Fruit fly (Drosophila melanogaster): Measurements from ENCODE around the gene CG42857.

CG42857 gene

dm6 chr3R:9857785-9858184 is 36.8 kb upstream of the CG42857 start (continued):
- TF ChIP-seq GATAe (GFP tag; conservative IDR thresholded peaks at IDR 0.05), result no peak
- TF ChIP-seq CG18262 (tag; optimal IDR thresholded peaks at IDR 0.05), result peak; percentile 31
- TF ChIP-seq Dad (GFP tag; optimal IDR thresholded peaks at IDR 0.05), result no peak
- TF ChIP-seq CG13123 (GFP tag; optimal IDR thresholded peaks at IDR 0.05), result no peak
- TF ChIP-seq NC2α (GFP tag; optimal IDR thresholded peaks at IDR 0.05), result no peak
- no peak for TF ChIP-seq MTF-1 (GFP tag; optimal IDR thresholded peaks at IDR 0.05; ENCODE audit: borderline replicate concordance)
- TF ChIP-seq B-H2 (GFP tag; optimal IDR thresholded peaks at IDR 0.05), result no peak
- TF ChIP-seq CG15011 (GFP tag; optimal IDR thresholded peaks at IDR 0.05), result no peak
- no peak for TF ChIP-seq stwl (tag; optimal IDR thresholded peaks at IDR 0.05)
- TF ChIP-seq CG10274 (GFP tag; optimal IDR thresholded peaks at IDR 0.05), result no peak
- TF ChIP-seq sr (GFP tag; IDR thresholded peaks at IDR 0.05), result no peak
- TF ChIP-seq CG6813 (GFP tag; optimal IDR thresholded peaks at IDR 0.05), result peak; percentile 6
- TF ChIP-seq Ets65A (GFP tag), result no peak
- TF ChIP-seq CG6254 (GFP tag; optimal IDR thresholded peaks at IDR 0.05), result no peak
- no peak for TF ChIP-seq CG3838 (GFP tag; optimal IDR thresholded peaks at IDR 0.05)
- TF ChIP-seq eve (GFP tag; optimal IDR thresholded peaks at IDR 0.05), result no peak
- no peak for TF ChIP-seq CG4424 (GFP tag; optimal IDR thresholded peaks at IDR 0.05)
- TF ChIP-seq scrt (GFP tag; optimal IDR thresholded peaks at IDR 0.05), result peak; percentile 24
- peak; percentile 17 for TF ChIP-seq Oli (tag; optimal IDR thresholded peaks at IDR 0.05)
- TF ChIP-seq CG11085 (GFP tag; IDR thresholded peaks at IDR 0.05), result no peak
- no peak for TF ChIP-seq CG3163 (GFP tag; optimal IDR thresholded peaks at IDR 0.05)
- TF ChIP-seq Neu2 (GFP tag; optimal IDR thresholded peaks at IDR 0.05; ENCODE audit: borderline replicate concordance), result no peak
- no peak for TF ChIP-seq gsb-n (tag; optimal IDR thresholded peaks at IDR 0.05)
- no peak for TF ChIP-seq nerfin-1 (tag; optimal IDR thresholded peaks at IDR 0.05)
- no peak for TF ChIP-seq CG30431 (GFP tag; optimal IDR thresholded peaks at IDR 0.05)
- TF ChIP-seq az2 (GFP tag; optimal IDR thresholded peaks at IDR 0.05), result no peak
- peak; percentile 0 for TF ChIP-seq CG9817 (tag; optimal IDR thresholded peaks at IDR 0.05)
- TF ChIP-seq da (GFP tag; optimal IDR thresholded peaks at IDR 0.05), result no peak
- TF ChIP-seq CG2199 (GFP tag; IDR thresholded peaks at IDR 0.05), result no peak
- TF ChIP-seq CG18476 (GFP tag; optimal IDR thresholded peaks at IDR 0.05), result no peak
- peak; percentile 27 for TF ChIP-seq CG3281 (GFP tag; optimal IDR thresholded peaks at IDR 0.05)
- no peak for TF ChIP-seq Xbp1 (GFP tag; optimal IDR thresholded peaks at IDR 0.05)
- TF ChIP-seq CG7786 (GFP tag; optimal IDR thresholded peaks at IDR 0.05), result no peak
- TF ChIP-seq CG10267 (tag; optimal IDR thresholded peaks at IDR 0.05), result no peak
- no peak for TF ChIP-seq bbx (GFP tag; IDR thresholded peaks at IDR 0.05; ENCODE audit: partially characterized antibody)
- TF ChIP-seq CG6689 (GFP tag; IDR thresholded peaks at IDR 0.05), result peak; percentile 35; the same call in 1 of the 2 replicates
- peak; percentile 32; the same call in 1 of the 2 replicates for TF ChIP-seq CG9215 (GFP tag; IDR thresholded peaks at IDR 0.05)
- TF ChIP-seq unc-4 (GFP tag; IDR thresholded peaks at IDR 0.05; ENCODE audit: partially characterized antibody), result no peak
- no peak for TF ChIP-seq Atf3 (GFP tag; optimal IDR thresholded peaks at IDR 0.05)
- TF ChIP-seq CG12391 (tag; optimal IDR thresholded peaks at IDR 0.05), result peak; percentile 31
- TF ChIP-seq HHEX (GFP tag; optimal IDR thresholded peaks at IDR 0.05), result peak; percentile 27
- no peak for TF ChIP-seq CG8765 (GFP tag; IDR thresholded peaks at IDR 0.05)
- TF ChIP-seq CG6765 (GFP tag; optimal IDR thresholded peaks at IDR 0.05), result no peak
- peak; percentile 51 for TF ChIP-seq CG7839 (tag; optimal IDR thresholded peaks at IDR 0.05)
- peak; percentile 6 for TF ChIP-seq CG15514 (GFP tag; optimal IDR thresholded peaks at IDR 0.05)
- no peak for TF ChIP-seq HLH4C (GFP tag; IDR thresholded peaks at IDR 0.05; ENCODE audit: partially characterized antibody)
- TF ChIP-seq Awh (GFP tag; IDR thresholded peaks at IDR 0.05), result no peak
- TF ChIP-seq fd64A (GFP tag; optimal IDR thresholded peaks at IDR 0.05), result no peak
- TF ChIP-seq Lhr (GFP tag; optimal IDR thresholded peaks at IDR 0.05), result no peak
- no peak for TF ChIP-seq peb (GFP tag; IDR thresholded peaks at IDR 0.05)
- no peak for TF ChIP-seq CG15696 (tag; optimal IDR thresholded peaks at IDR 0.05)

Data from whole organism, embryonic.